Worm (Caenorhabditis elegans) whole organism, late embryonic: ENCODE results near the gene pals-33.

Experiments
- C38D4.7 ChIP-seq: fragments of 200-800 bp; sonication (Bioruptor generic); optimal IDR thresholded peaks from 2 replicates; lab custom pipeline; 2018; ENCODE audit warnings: mild to moderate bottlenecking, missing genetic modification characterization, moderate library complexity, missing compliant biosample characterization
- K02D7.2 ChIP-seq: sonication (generic microtip); optimal IDR thresholded peaks from 2 replicates; lab custom pipeline; 2017; ENCODE audit warnings: mild to moderate bottlenecking, missing genetic modification characterization, missing compliant biosample characterization
- K09A11.1 ChIP-seq: sonication (generic microtip); optimal IDR thresholded peaks from 2 replicates; lab custom pipeline; 2017; ENCODE audit warnings: antibody characterized with exemption, mild to moderate bottlenecking, missing genetic modification characterization, missing compliant biosample characterization; ENCODE audit not compliant: insufficient read depth
- ahr-1 ChIP-seq: sonication (generic microtip); optimal IDR thresholded peaks from 2 replicates; lab custom pipeline; 2016; ENCODE audit warnings: missing genetic modification characterization, missing compliant biosample characterization
- ama-1 ChIP-seq: fragments of 150-350 bp; optimal IDR thresholded peaks from 2 replicates; lab custom pipeline; 2014
- ceh-19 ChIP-seq: fragments of 200-800 bp; sonication (Bioruptor generic); optimal IDR thresholded peaks from 2 replicates; lab custom pipeline; 2018; ENCODE audit warnings: mild to moderate bottlenecking, missing genetic modification characterization, missing compliant biosample characterization
- ceh-22 ChIP-seq: sonication (generic microtip); optimal IDR thresholded peaks from 2 replicates; lab custom pipeline; 2017; ENCODE audit warnings: missing biosample characterization, missing genetic modification characterization
- ceh-24 ChIP-seq: sonication (generic microtip); optimal IDR thresholded peaks from 2 replicates; lab custom pipeline; 2016; ENCODE audit warnings: mild to moderate bottlenecking, missing genetic modification characterization, missing compliant biosample characterization
- ceh-30 ChIP-seq: fragments of 150-350 bp; optimal IDR thresholded peaks from 2 replicates; lab custom pipeline; 2014; ENCODE audit warnings: missing biosample characterization, missing genetic modification characterization
- ceh-31 ChIP-seq: sonication (generic microtip); optimal IDR thresholded peaks from 2 replicates; lab custom pipeline; 2016; ENCODE audit warnings: missing genetic modification characterization, missing compliant biosample characterization
- ceh-6 ChIP-seq: fragments of 200-800 bp; sonication (Bioruptor generic); optimal IDR thresholded peaks from 2 replicates; lab custom pipeline; 2018; ENCODE audit warnings: mild to moderate bottlenecking, missing genetic modification characterization, missing compliant biosample characterization
- che-1 ChIP-seq: sonication (generic microtip); optimal IDR thresholded peaks from 2 replicates; lab custom pipeline; 2016; ENCODE audit warnings: mild to moderate bottlenecking, missing genetic modification characterization, missing compliant biosample characterization
- elt-2 ChIP-seq: sonication (generic microtip); optimal IDR thresholded peaks from 2 replicates; lab custom pipeline; 2016; ENCODE audit warnings: missing genetic modification reagents, missing genetic modification characterization, missing compliant biosample characterization
- elt-4 ChIP-seq: sonication (generic microtip); optimal IDR thresholded peaks from 2 replicates; lab custom pipeline; 2016; ENCODE audit warnings: missing genetic modification characterization, missing compliant biosample characterization
- ets-4 ChIP-seq: sonication (generic microtip); optimal IDR thresholded peaks from 2 replicates; lab custom pipeline; 2016; ENCODE audit warnings: missing genetic modification characterization, missing compliant biosample characterization
- fax-1 ChIP-seq: sonication (generic microtip); optimal IDR thresholded peaks from 2 replicates; lab custom pipeline; 2016; ENCODE audit warnings: missing genotype, missing genetic modification characterization, missing compliant biosample characterization
- fkh-10 ChIP-seq: fragments of 150-350 bp; optimal IDR thresholded peaks from 2 replicates; lab custom pipeline; 2014; ENCODE audit warnings: missing biosample characterization, missing genetic modification reagents, missing genetic modification characterization
- fkh-6 ChIP-seq: sonication (generic microtip); optimal IDR thresholded peaks from 2 replicates; lab custom pipeline; 2016; ENCODE audit warnings: missing genetic modification characterization, missing compliant biosample characterization
- hlh-30 ChIP-seq: sonication (generic microtip); optimal IDR thresholded peaks from 2 replicates; lab custom pipeline; 2017; ENCODE audit warnings: antibody characterized with exemption, missing genetic modification characterization, missing compliant biosample characterization; ENCODE audit not compliant: insufficient read depth
- hlh-6 ChIP-seq: sonication (generic microtip); optimal IDR thresholded peaks from 2 replicates; lab custom pipeline; 2016; ENCODE audit warnings: missing genotype, missing genetic modification characterization, missing compliant biosample characterization
- hlh-8 ChIP-seq: sonication (generic microtip); optimal IDR thresholded peaks from 2 replicates; lab custom pipeline; 2016; ENCODE audit warnings: missing genotype, missing genetic modification characterization, missing compliant biosample characterization
- lin-11 ChIP-seq: fragments of 200-800 bp; sonication (Bioruptor generic); optimal IDR thresholded peaks from 2 replicates; lab custom pipeline; 2018; ENCODE audit warnings: mild to moderate bottlenecking, missing genetic modification characterization, missing compliant biosample characterization
- madf-2 ChIP-seq: sonication (generic microtip); optimal IDR thresholded peaks from 2 replicates; lab custom pipeline; 2017; ENCODE audit warnings: missing genetic modification characterization, missing compliant biosample characterization
- mec-3 ChIP-seq: sonication (generic microtip); optimal IDR thresholded peaks from 2 replicates; lab custom pipeline; 2016; ENCODE audit warnings: borderline replicate concordance, missing genetic modification characterization, missing compliant biosample characterization
- npax-4 ChIP-seq: sonication (generic microtip); optimal IDR thresholded peaks from 2 replicates; lab custom pipeline; 2016; ENCODE audit warnings: missing genetic modification characterization, missing compliant biosample characterization
- pat-9 ChIP-seq: fragments of 200-800 bp; sonication (Bioruptor generic); optimal IDR thresholded peaks from 2 replicates; lab custom pipeline; 2018; ENCODE audit warnings: mild to moderate bottlenecking, missing genetic modification characterization, moderate library complexity, missing compliant biosample characterization
- pax-1 ChIP-seq: fragments of 150-350 bp; optimal IDR thresholded peaks from 2 replicates; lab custom pipeline; 2014; ENCODE audit warnings: missing biosample characterization, missing genetic modification characterization
- pha-2 ChIP-seq: sonication (generic microtip); optimal IDR thresholded peaks from 2 replicates; lab custom pipeline; 2017; ENCODE audit warnings: mild to moderate bottlenecking, missing genetic modification characterization, missing compliant biosample characterization
- pqm-1 ChIP-seq: sonication (generic microtip); optimal IDR thresholded peaks from 2 replicates; lab custom pipeline; 2016; ENCODE audit warnings: missing genetic modification characterization, missing compliant biosample characterization
- ref-2 ChIP-seq: sonication (generic microtip); optimal IDR thresholded peaks from 2 replicates; lab custom pipeline; 2016; ENCODE audit warnings: missing genetic modification characterization, missing compliant biosample characterization
- rnt-1 ChIP-seq: sonication (generic microtip); optimal IDR thresholded peaks from 2 replicates; lab custom pipeline; 2016; ENCODE audit warnings: missing genetic modification characterization, missing compliant biosample characterization
- sox-2 ChIP-seq: fragments of 200-800 bp; sonication (Bioruptor generic); IDR thresholded peaks from 2 replicates; pipeline ENCODE4 v1.3.6; 2022; ENCODE audit warnings: missing genetic modification reagents, missing genetic modification characterization, missing compliant biosample characterization
- sox-4 ChIP-seq: sonication (generic microtip); optimal IDR thresholded peaks from 2 replicates; lab custom pipeline; 2017; ENCODE audit warnings: mild to moderate bottlenecking, missing genetic modification characterization, inconsistent platforms, missing compliant biosample characterization
- syd-9 ChIP-seq: sonication (generic microtip); optimal IDR thresholded peaks from 2 replicates; lab custom pipeline; 2016; ENCODE audit warnings: mild to moderate bottlenecking, missing genetic modification characterization, moderate library complexity, missing compliant biosample characterization
- tbx-7 ChIP-seq: sonication (generic microtip); optimal IDR thresholded peaks from 2 replicates; lab custom pipeline; 2016; ENCODE audit warnings: missing genotype, missing genetic modification characterization, missing compliant biosample characterization
- ttx-3 ChIP-seq: sonication (generic microtip); optimal IDR thresholded peaks from 2 replicates; lab custom pipeline; 2016; ENCODE audit warnings: missing genetic modification reagents, missing genetic modification characterization, missing compliant biosample characterization
- unc-3 ChIP-seq, 2 experiments: fragments of 200-800 bp in 1 of 2; sonication (Bioruptor generic) in 1 of 2; sonication (generic microtip) in 1 of 2; conservative IDR thresholded peaks in 1 of 2; optimal IDR thresholded peaks in 1 of 2; 2 replicates each; pipeline versions ENCODE4 v1.3.6 to Lab custom; 2016 to 2022; ENCODE audit warnings: missing compliant biosample characterization in 2 of 2, missing genetic modification characterization in 2 of 2, missing genetic modification reagents in 1 of 2
- zip-5 ChIP-seq: sonication (generic microtip); optimal IDR thresholded peaks from 2 replicates; lab custom pipeline; 2016; ENCODE audit warnings: missing genetic modification characterization, missing compliant biosample characterization
- ztf-16 ChIP-seq: sonication (generic microtip); optimal IDR thresholded peaks from 2 replicates; lab custom pipeline; 2017; ENCODE audit warnings: missing genetic modification characterization, missing compliant biosample characterization

Gene pals-33

DNA sequence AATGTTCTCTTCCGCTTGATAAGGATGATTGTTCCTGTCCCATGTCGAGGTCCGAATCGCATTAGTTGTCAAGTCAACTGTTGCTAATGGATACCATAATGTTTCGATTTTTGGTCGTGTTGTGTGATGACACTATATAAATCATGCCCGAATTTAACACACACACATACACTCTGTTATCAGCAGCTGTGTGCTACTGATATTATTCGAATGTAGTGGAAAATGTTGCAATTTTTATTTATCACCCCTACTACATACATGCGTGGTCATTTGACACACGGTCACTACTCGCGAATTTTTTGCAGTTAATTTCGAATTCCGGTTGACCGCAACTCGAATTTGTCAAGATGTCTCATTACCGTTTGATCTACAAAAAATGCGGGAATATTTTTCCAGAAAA, 19.4 kb downstream of the pals-33 start:
- no peak for TF ChIP-seq ceh-30
- TF ChIP-seq elt-2: peak; percentile 20
- TF ChIP-seq fax-1 (tag; lab: Kevin White, UChicago): no peak

DNA sequence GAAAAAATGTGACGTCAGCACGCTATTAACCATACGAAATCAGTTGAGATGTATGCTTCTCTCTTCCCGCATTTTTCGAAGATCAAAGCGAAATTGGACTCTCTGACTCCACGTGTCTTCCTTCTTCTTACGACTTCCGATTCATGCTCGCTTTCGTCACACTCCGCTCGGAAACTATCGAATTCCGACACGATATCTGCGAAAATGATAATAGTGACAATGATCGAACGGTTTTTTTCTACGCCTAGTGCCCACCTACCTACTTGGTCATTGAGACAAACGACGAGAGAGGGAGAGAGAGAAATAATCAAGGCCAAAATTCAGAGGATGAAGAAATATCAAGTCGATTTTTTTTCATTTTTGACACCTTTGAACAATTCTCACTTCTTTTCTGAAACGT, 20.5 kb downstream of the pals-33 start:
- TF ChIP-seq lin-11 (tag; lab: Kevin White, UChicago): no peak
- no peak for TF ChIP-seq tbx-7 (tag; lab: Kevin White, UChicago)
- TF ChIP-seq ets-4 (tag; lab: Kevin White, UChicago): no peak
- TF ChIP-seq hlh-6: no peak
- TF ChIP-seq syd-9 (tag; lab: Kevin White, UChicago): no peak
- TF ChIP-seq pqm-1 (tag; lab: Kevin White, UChicago): no peak
- no peak for TF ChIP-seq fax-1 (tag; lab: Kevin White, UChicago)
- TF ChIP-seq sox-2 (GFP tag; lab: Robert Waterston, UW): no peak
- no peak for TF ChIP-seq ceh-19 (GFP tag; lab: Kevin White, UChicago)
- TF ChIP-seq pha-2: no peak
- no peak for TF ChIP-seq C38D4.7 (GFP tag; lab: Kevin White, UChicago)
- no peak for TF ChIP-seq ttx-3 (tag; lab: Kevin White, UChicago)
- no peak for TF ChIP-seq pax-1 (tag; lab: Kevin White, UChicago)
- TF ChIP-seq ceh-22 (tag; lab: Kevin White, UChicago): no peak

DNA sequence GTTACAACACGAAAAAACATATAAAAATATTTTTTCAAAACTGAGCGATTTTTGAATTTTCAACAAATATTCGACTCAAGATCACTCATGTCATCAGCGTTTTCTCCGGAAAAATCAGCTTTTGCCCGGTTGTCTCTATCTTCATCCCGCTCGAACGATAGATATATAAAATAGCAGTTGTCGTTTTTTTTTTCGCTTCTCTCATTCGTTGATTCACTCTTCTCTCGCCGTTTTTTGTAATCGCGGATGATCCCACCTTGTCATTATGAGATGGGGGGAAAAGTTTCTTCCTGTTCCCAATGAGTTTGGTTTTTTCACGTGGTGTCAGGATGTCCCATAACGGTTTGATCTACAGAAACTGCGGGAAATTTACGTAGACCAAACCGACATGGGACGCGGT, 22.1 kb downstream of the pals-33 start:
- TF ChIP-seq fkh-6 (tag; lab: Kevin White, UChicago): no peak
- no peak for TF ChIP-seq npax-4
- no peak for TF ChIP-seq ahr-1 (tag; lab: Kevin White, UChicago)
- no peak for TF ChIP-seq sox-4 (tag; lab: Kevin White, UChicago)
- TF ChIP-seq che-1 (tag; lab: Kevin White, UChicago): no peak
- no peak for TF ChIP-seq hlh-30 (tag; lab: Kevin White, UChicago)
- no peak for TF ChIP-seq ztf-16 (tag; lab: Kevin White, UChicago)
- no peak for TF ChIP-seq ceh-31 (tag; lab: Kevin White, UChicago)
- no peak for TF ChIP-seq rnt-1 (tag; lab: Kevin White, UChicago)
- no peak for TF ChIP-seq elt-4
- TF ChIP-seq ama-1 (lab: Kevin White, UChicago): no peak
- no peak for TF ChIP-seq C38D4.7 (GFP tag; lab: Kevin White, UChicago)
- no peak for TF ChIP-seq pha-2
- TF ChIP-seq K09A11.1 (tag; lab: Kevin White, UChicago): no peak
- no peak for TF ChIP-seq sox-2 (GFP tag; lab: Robert Waterston, UW)

ce11 chrV:3697071-3697470, 23.9 kb downstream of the pals-33 start:
- TF ChIP-seq ref-2 (tag; lab: Kevin White, UChicago) (no peak), elt-2 (peak; percentile 74)

DNA sequence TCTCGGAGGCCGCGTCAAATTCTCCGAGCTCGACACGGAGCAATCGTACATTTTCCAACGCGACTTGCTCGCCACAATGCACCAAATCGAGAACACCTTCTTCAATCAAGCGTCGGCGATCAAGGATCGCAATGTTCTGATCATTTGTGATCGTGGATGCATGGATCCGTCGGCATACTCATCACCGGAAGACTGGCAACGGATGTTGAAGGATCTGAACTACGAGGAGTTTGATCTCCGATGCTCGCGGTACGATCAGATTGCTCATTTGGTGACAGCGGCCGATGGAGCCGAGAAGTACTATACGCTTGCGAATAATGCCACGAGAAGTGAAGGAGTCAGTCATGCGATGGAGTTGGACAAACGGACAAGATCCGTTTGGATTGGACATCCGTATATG, 25.3 kb downstream of the pals-33 start:
- no peak for TF ChIP-seq C38D4.7 (GFP tag; lab: Kevin White, UChicago)
- TF ChIP-seq fax-1 (tag; lab: Kevin White, UChicago): no peak
- no peak for TF ChIP-seq mec-3
- TF ChIP-seq fkh-10 (GFP tag; lab: Kevin White, UChicago): no peak
- TF ChIP-seq ahr-1 (tag; lab: Kevin White, UChicago): no peak
- TF ChIP-seq madf-2: no peak
- no peak for TF ChIP-seq pat-9
- no peak for TF ChIP-seq unc-3 (GFP tag; conservative IDR thresholded peaks at IDR 0.05; lab: Robert Waterston, UW)
- TF ChIP-seq unc-3 (tag; optimal IDR thresholded peaks at IDR 0.05; lab: Kevin White, UChicago): no peak
- TF ChIP-seq ceh-19 (GFP tag; lab: Kevin White, UChicago): no peak
- TF ChIP-seq sox-4 (tag; lab: Kevin White, UChicago): no peak
- no peak for TF ChIP-seq K02D7.2
- no peak for TF ChIP-seq ceh-30
- TF ChIP-seq rnt-1 (tag; lab: Kevin White, UChicago): no peak
- no peak for TF ChIP-seq ets-4 (tag; lab: Kevin White, UChicago)
- TF ChIP-seq pha-2: no peak
- TF ChIP-seq zip-5 (tag; lab: Kevin White, UChicago): no peak
- no peak for TF ChIP-seq ceh-31 (tag; lab: Kevin White, UChicago)
- no peak for TF ChIP-seq ceh-6 (GFP tag; lab: Kevin White, UChicago)
- no peak for TF ChIP-seq ceh-24 (tag; lab: Kevin White, UChicago)
- no peak for TF ChIP-seq hlh-8
